Worm (Caenorhabditis elegans): ENCODE measurements around the gene mdt-11.
"Not testable (repeated sequence)": the region's sequence is repeated elsewhere in the genome, so short reads cannot be mapped to it uniquely, and the experiment has no call there.

mdt-11 gene

ce11 chrIII:5020924-5021323 is at the start of gene mdt-11:
TSS of gene mdt-11 (plus strand) at chrIII:5021224.
- no peak for TF ChIP-seq ztf-23 (GFP tag; IDR thresholded peaks at IDR 0.05)
- TF ChIP-seq med-1 (GFP tag; optimal IDR thresholded peaks at IDR 0.05; ENCODE audit: insufficient read depth) = no peak
- TF ChIP-seq ref-1 (GFP tag; conservative IDR thresholded peaks at IDR 0.05) = no peak
- no peak for TF ChIP-seq klf-2 (GFP tag; conservative IDR thresholded peaks at IDR 0.05)
- no peak for TF ChIP-seq ztf-29 (GFP tag; IDR thresholded peaks at IDR 0.05)
- no peak for TF ChIP-seq T22C8.4 (GFP tag; IDR thresholded peaks at IDR 0.05)
- no peak for TF ChIP-seq flt-1 (GFP tag; IDR thresholded peaks at IDR 0.05)
- no peak for TF ChIP-seq cog-1 (tag; optimal IDR thresholded peaks at IDR 0.05)
- TF ChIP-seq tab-1 (GFP tag; IDR thresholded peaks at IDR 0.05) = no peak

ce11 chrIII:4980367-4980766 is 40.7 kb upstream of the mdt-11 start, which contains the start of gene C27F2.6:
TSS of gene C27F2.6 (minus strand) at chrIII:4980467.
- not testable (repeated sequence) for TF ChIP-seq flt-1 (GFP tag; IDR thresholded peaks at IDR 0.05); klf-2 (GFP tag; conservative IDR thresholded peaks at IDR 0.05); ztf-29 (GFP tag; IDR thresholded peaks at IDR 0.05)

- TF ChIP-seq med-1 (GFP tag; optimal IDR thresholded peaks at IDR 0.05; ENCODE audit: insufficient read depth) (no peak), ref-1 (GFP tag; conservative IDR thresholded peaks at IDR 0.05) (no peak)
Measured at ce11 chrIII:4983961-4984360, 37.1 kb upstream of the mdt-11 start.

- TF ChIP-seq klf-2 (GFP tag; conservative IDR thresholded peaks at IDR 0.05) = no peak
- no peak for TF ChIP-seq ztf-29 (GFP tag; IDR thresholded peaks at IDR 0.05)
- TF ChIP-seq ref-1 (GFP tag; conservative IDR thresholded peaks at IDR 0.05) = no peak
- TF ChIP-seq T22C8.4 (GFP tag; IDR thresholded peaks at IDR 0.05) = no peak
- TF ChIP-seq cog-1 (tag; optimal IDR thresholded peaks at IDR 0.05) = no peak
- no peak for TF ChIP-seq tab-1 (GFP tag; IDR thresholded peaks at IDR 0.05)
- TF ChIP-seq med-1 (GFP tag; optimal IDR thresholded peaks at IDR 0.05; ENCODE audit: insufficient read depth) = no peak
- no peak for TF ChIP-seq flt-1 (GFP tag; IDR thresholded peaks at IDR 0.05)
Measured at ce11 chrIII:4984444-4985086, 36.5 kb upstream of the mdt-11 start, which contains the start of gene C27F2.7. TSS of gene C27F2.7 (minus strand) at chrIII:4984494.

ce11 chrIII:4986790-4987259 is 34.2 kb upstream of the mdt-11 start, which contains the start of the genes C27F2.10 and wdr-60:
TSS of gene C27F2.10 (minus strand) at chrIII:4986898.
TSS of gene wdr-60 (plus strand) at chrIII:4987209.
- no peak for TF ChIP-seq ref-1 (GFP tag; conservative IDR thresholded peaks at IDR 0.05)
- TF ChIP-seq flt-1 (GFP tag; IDR thresholded peaks at IDR 0.05) = 0 out of 2 replicates have a peak, but pooled peaks have one; percentile 42

- TF ChIP-seq flt-1 (GFP tag; IDR thresholded peaks at IDR 0.05) (no peak), klf-2 (GFP tag; conservative IDR thresholded peaks at IDR 0.05) (no peak), med-1 (GFP tag; optimal IDR thresholded peaks at IDR 0.05; ENCODE audit: insufficient read depth) (no peak), cog-1 (tag; optimal IDR thresholded peaks at IDR 0.05) (no peak), tab-1 (GFP tag; IDR thresholded peaks at IDR 0.05) (no peak)
Measured at ce11 chrIII:4987666-4988065, 33.4 kb upstream of the mdt-11 start.

ce11 chrIII:4998111-4998859 is 22.7 kb upstream of the mdt-11 start, which contains the start of gene tmem-131:
TSS of gene tmem-131 (minus strand) at chrIII:4998161.
- TF ChIP-seq klf-2 (GFP tag; conservative IDR thresholded peaks at IDR 0.05) (no peak), ztf-29 (GFP tag; IDR thresholded peaks at IDR 0.05) (no peak), med-1 (GFP tag; optimal IDR thresholded peaks at IDR 0.05; ENCODE audit: insufficient read depth) (no peak), T22C8.4 (GFP tag; IDR thresholded peaks at IDR 0.05) (peak; percentile 57; the same call in 1 of the 2 replicates)

ce11 chrIII:4998956-4999425 is 22.0 kb upstream of the mdt-11 start, which contains the start of gene smcr-8:
TSS of gene smcr-8 (plus strand) at chrIII:4999375.
- TF ChIP-seq ztf-29 (GFP tag; IDR thresholded peaks at IDR 0.05) (no peak), ztf-23 (GFP tag; IDR thresholded peaks at IDR 0.05) (no peak)

ce11 chrIII:5002231-5002630 is 18.8 kb upstream of the mdt-11 start, which contains the start of gene R144.10:
TSS of gene R144.10 (minus strand) at chrIII:5002331.
- TF ChIP-seq klf-2 (GFP tag; conservative IDR thresholded peaks at IDR 0.05) = no peak
- no peak for TF ChIP-seq tab-1 (GFP tag; IDR thresholded peaks at IDR 0.05)
- TF ChIP-seq flt-1 (GFP tag; IDR thresholded peaks at IDR 0.05) = no peak
- TF ChIP-seq med-1 (GFP tag; optimal IDR thresholded peaks at IDR 0.05; ENCODE audit: insufficient read depth) = no peak
- no peak for TF ChIP-seq cog-1 (tag; optimal IDR thresholded peaks at IDR 0.05)
- no peak for TF ChIP-seq ztf-23 (GFP tag; IDR thresholded peaks at IDR 0.05)
- TF ChIP-seq T22C8.4 (GFP tag; IDR thresholded peaks at IDR 0.05) = no peak
- no peak for TF ChIP-seq ref-1 (GFP tag; conservative IDR thresholded peaks at IDR 0.05)
- no peak for TF ChIP-seq ztf-29 (GFP tag; IDR thresholded peaks at IDR 0.05)

ce11 chrIII:5004621-5005020 is 16.4 kb upstream of the mdt-11 start, which contains the start of gene R144.6:
TSS of gene R144.6 (minus strand) at chrIII:5004721.
- no peak for TF ChIP-seq cog-1 (tag; optimal IDR thresholded peaks at IDR 0.05)
- TF ChIP-seq ztf-29 (GFP tag; IDR thresholded peaks at IDR 0.05) = no peak
- TF ChIP-seq T22C8.4 (GFP tag; IDR thresholded peaks at IDR 0.05) = no peak
- no peak for TF ChIP-seq flt-1 (GFP tag; IDR thresholded peaks at IDR 0.05)
- no peak for TF ChIP-seq ref-1 (GFP tag; conservative IDR thresholded peaks at IDR 0.05)
- no peak for TF ChIP-seq ztf-23 (GFP tag; IDR thresholded peaks at IDR 0.05)
- TF ChIP-seq tab-1 (GFP tag; IDR thresholded peaks at IDR 0.05) = no peak
- no peak for TF ChIP-seq klf-2 (GFP tag; conservative IDR thresholded peaks at IDR 0.05)
- no peak for TF ChIP-seq med-1 (GFP tag; optimal IDR thresholded peaks at IDR 0.05; ENCODE audit: insufficient read depth)
